Fruit fly (Drosophila melanogaster) whole organism, embryonic: ENCODE data around the gene CG10477.
A peak's percentile ranks its signal among the peaks of the same experiment; 100 is the strongest.

Experiments
- Antp ChIP-seq: fragments of 200-800 bp; sonication (Bioruptor generic); optimal IDR thresholded peaks from 3 replicates; lab custom pipeline; 2016; ENCODE audit warnings: missing biosample characterization, missing genetic modification characterization
- Asciz ChIP-seq: fragments of 200-800 bp; sonication (Bioruptor generic); optimal IDR thresholded peaks from 2 replicates; lab custom pipeline; 2017; ENCODE audit warnings: missing biosample characterization, mild to moderate bottlenecking, missing genetic modification characterization, missing genetic modification reagents
- C15 ChIP-seq: fragments of 200-800 bp; sonication (Bioruptor generic); IDR thresholded peaks from 3 replicates; pipeline ENCODE4 v1.3.6; 2022; ENCODE audit warnings: missing biosample characterization, missing genetic modification characterization
- CG10654 ChIP-seq: fragments of 200-800 bp; sonication (Bioruptor generic); optimal IDR thresholded peaks from 2 replicates; lab custom pipeline; 2016; ENCODE audit warnings: missing biosample characterization, missing genetic modification characterization
- CG10979 ChIP-seq: fragments of 200-800 bp; sonication (Bioruptor generic); optimal IDR thresholded peaks from 2 replicates; lab custom pipeline; 2018; ENCODE audit warnings: missing biosample characterization, mild to moderate bottlenecking, missing genetic modification characterization, moderate library complexity
- CG11456 ChIP-seq: fragments of 200-800 bp; sonication (Bioruptor generic); IDR thresholded peaks from 3 replicates; pipeline ENCODE4 v1.3.6; 2022; ENCODE audit warnings: missing biosample characterization, missing genetic modification characterization
- CG11504 ChIP-seq: fragments of 200-800 bp; sonication (Bioruptor generic); optimal IDR thresholded peaks from 3 replicates; lab custom pipeline; 2019; ENCODE audit warnings: missing biosample characterization, mild to moderate bottlenecking, missing genetic modification characterization, moderate library complexity
- CG12104 ChIP-seq: fragments of 200-800 bp; sonication (Bioruptor generic); optimal IDR thresholded peaks from 3 replicates; lab custom pipeline; 2016; ENCODE audit warnings: missing biosample characterization, missing genetic modification characterization
- CG12155 ChIP-seq: fragments of 200-800 bp; sonication (Bioruptor generic); optimal IDR thresholded peaks from 3 replicates; lab custom pipeline; 2016; ENCODE audit warnings: missing biosample characterization, missing genetic modification characterization
- CG12236 ChIP-seq: fragments of 200-800 bp; sonication (Bioruptor generic); optimal IDR thresholded peaks from 2 replicates; lab custom pipeline; 2016; ENCODE audit warnings: missing biosample characterization, missing genetic modification characterization
- CG12299 ChIP-seq: fragments of 200-800 bp; sonication (Bioruptor generic); optimal IDR thresholded peaks from 2 replicates; lab custom pipeline; 2018; ENCODE audit warnings: missing biosample characterization, mild to moderate bottlenecking, missing genetic modification characterization
- CG14014 ChIP-seq: fragments of 200-800 bp; sonication (Bioruptor generic); IDR thresholded peaks from 2 replicates; pipeline ENCODE4 v1.3.6; 2022; ENCODE audit warnings: missing biosample characterization, missing genetic modification characterization
- CG15696 ChIP-seq: fragments of 200-800 bp; sonication (Bioruptor generic); optimal IDR thresholded peaks from 2 replicates; lab custom pipeline; 2019; ENCODE audit warnings: missing biosample characterization, mild to moderate bottlenecking, missing genetic modification characterization, moderate library complexity
- CG16813 ChIP-seq: fragments of 200-800 bp; sonication (Bioruptor generic); IDR thresholded peaks from 3 replicates; pipeline ENCODE4 v1.3.6; 2022; ENCODE audit warnings: missing biosample characterization, missing genetic modification characterization; ENCODE audit not compliant: partially characterized antibody
- CG16863 ChIP-seq: fragments of 200-800 bp; sonication (Bioruptor generic); optimal IDR thresholded peaks from 3 replicates; lab custom pipeline; 2016; ENCODE audit warnings: missing biosample characterization, missing genetic modification characterization
- CG17568 ChIP-seq: fragments of 200-800 bp; sonication (Bioruptor generic); optimal IDR thresholded peaks from 2 replicates; lab custom pipeline; 2018; ENCODE audit warnings: missing biosample characterization, mild to moderate bottlenecking, missing genetic modification characterization, moderate library complexity
- CG17912 ChIP-seq: fragments of 200-800 bp; sonication (Bioruptor generic); optimal IDR thresholded peaks from 2 replicates; lab custom pipeline; 2018; ENCODE audit warnings: missing biosample characterization, mild to moderate bottlenecking, missing genetic modification characterization
- CG2678 ChIP-seq: fragments of 200-800 bp; sonication (Bioruptor generic); optimal IDR thresholded peaks from 3 replicates; lab custom pipeline; 2019; ENCODE audit warnings: missing biosample characterization, mild to moderate bottlenecking, missing genetic modification characterization, moderate library complexity
- CG2712 ChIP-seq: fragments of 200-800 bp; optimal IDR thresholded peaks from 3 replicates; lab custom pipeline; 2019; ENCODE audit warnings: missing biosample characterization, mild to moderate bottlenecking, missing genetic modification characterization, moderate library complexity
- CG32532 ChIP-seq: fragments of 200-800 bp; sonication (Bioruptor generic); IDR thresholded peaks from 2 replicates; pipeline ENCODE4 v1.3.6; 2022; ENCODE audit warnings: missing biosample characterization, missing genetic modification characterization
- CG3995 ChIP-seq: fragments of 200-800 bp; sonication (Bioruptor generic); optimal IDR thresholded peaks from 3 replicates; lab custom pipeline; 2016; ENCODE audit warnings: missing biosample characterization, missing genetic modification characterization
- CG6813 ChIP-seq: fragments of 200-800 bp; sonication (Bioruptor generic); optimal IDR thresholded peaks from 2 replicates; lab custom pipeline; 2017; ENCODE audit warnings: missing biosample characterization, missing genetic modification characterization, mild to moderate bottlenecking, moderate library complexity, missing genetic modification reagents
- CG9797 ChIP-seq: fragments of 200-800 bp; sonication (Bioruptor generic); optimal IDR thresholded peaks from 3 replicates; lab custom pipeline; 2018; ENCODE audit warnings: missing biosample characterization, mild to moderate bottlenecking, missing genetic modification characterization
- Chrac-16 ChIP-seq: fragments of 200-800 bp; sonication (Bioruptor generic); optimal IDR thresholded peaks from 3 replicates; lab custom pipeline; 2016; ENCODE audit warnings: missing biosample characterization, missing genetic modification characterization
- D ChIP-seq, 2 experiments: fragments of 200-800 bp in 1 of 2; fragments of >200 bp in 1 of 2; sonication (Bioruptor generic) in 1 of 2; optimal IDR thresholded peaks; 2 replicates in 1 of 2; 3 replicates in 1 of 2; lab custom pipeline; 2017; ENCODE audit warnings: mild to moderate bottlenecking in 1 of 2, missing biosample characterization in 1 of 2, missing genetic modification characterization in 1 of 2, missing genetic modification reagents in 1 of 2
- Dip3 ChIP-seq: fragments of 200-800 bp; sonication (Bioruptor generic); optimal IDR thresholded peaks from 3 replicates; lab custom pipeline; 2016; ENCODE audit warnings: missing biosample characterization, missing genetic modification characterization
- Fer2 ChIP-seq: fragments of 200-800 bp; sonication (Bioruptor generic); optimal IDR thresholded peaks from 2 replicates; lab custom pipeline; 2018; ENCODE audit warnings: missing biosample characterization, mild to moderate bottlenecking, missing genetic modification characterization, moderate library complexity
- HmgD ChIP-seq: fragments of 200-800 bp; sonication (Bioruptor generic); optimal IDR thresholded peaks from 3 replicates; lab custom pipeline; 2016; ENCODE audit warnings: missing biosample characterization, missing genetic modification characterization
- Lhr ChIP-seq: fragments of 200-800 bp; sonication (Bioruptor generic); optimal IDR thresholded peaks from 3 replicates; lab custom pipeline; 2017; ENCODE audit warnings: mild to moderate bottlenecking, missing biosample characterization, missing genetic modification reagents, missing genetic modification characterization
- Lim3 ChIP-seq: fragments of 200-800 bp; sonication (Bioruptor generic); IDR thresholded peaks from 2 replicates; pipeline ENCODE4 v1.3.6; 2022; ENCODE audit warnings: missing biosample characterization, missing genetic modification characterization
- MTF-1 ChIP-seq: fragments of 200-800 bp; sonication (Bioruptor generic); optimal IDR thresholded peaks from 2 replicates; lab custom pipeline; 2018; ENCODE audit warnings: missing biosample characterization, mild to moderate bottlenecking, missing genetic modification characterization, borderline replicate concordance
- Med ChIP-seq: fragments of 200-800 bp; sonication (Bioruptor generic); peaks from one replicate; lab custom pipeline; 2016; ENCODE audit warnings: missing biosample characterization, missing genetic modification characterization, mild to moderate bottlenecking, inconsistent platforms, moderate library complexity
- Oaz ChIP-seq: fragments of 200-800 bp; sonication (Bioruptor generic); IDR thresholded peaks from 2 replicates; pipeline ENCODE4 v1.3.6; 2022; ENCODE audit warnings: missing biosample characterization, missing genetic modification characterization
- Oli ChIP-seq: fragments of 200-800 bp; sonication (Bioruptor generic); optimal IDR thresholded peaks from 2 replicates; lab custom pipeline; 2018; ENCODE audit warnings: missing biosample characterization, mild to moderate bottlenecking, missing genetic modification characterization, moderate library complexity
- Sry-β ChIP-seq: fragments of 200-800 bp; sonication (Bioruptor generic); optimal IDR thresholded peaks from 2 replicates; lab custom pipeline; 2018; ENCODE audit warnings: missing biosample characterization, mild to moderate bottlenecking, missing genetic modification characterization, moderate library complexity
- ab ChIP-seq: fragments of 200-800 bp; sonication (Bioruptor generic); optimal IDR thresholded peaks from 2 replicates; lab custom pipeline; 2016; ENCODE audit warnings: missing biosample characterization, missing genetic modification characterization
- al ChIP-seq: fragments of 200-800 bp; sonication (Bioruptor generic); IDR thresholded peaks from 2 replicates; pipeline ENCODE4 v1.3.6; 2022; ENCODE audit warnings: missing biosample characterization, missing genetic modification characterization
- chn ChIP-seq: fragments of 200-800 bp; sonication (Bioruptor generic); optimal IDR thresholded peaks from 2 replicates; lab custom pipeline; 2016; ENCODE audit warnings: missing biosample characterization, missing genetic modification characterization
- ci ChIP-seq: fragments of 200-800 bp; sonication (Bioruptor generic); IDR thresholded peaks from 3 replicates; pipeline ENCODE4 v1.3.6; 2022; ENCODE audit warnings: missing biosample characterization, missing genetic modification characterization
- dysf ChIP-seq: fragments of 200-800 bp; sonication (Bioruptor generic); IDR thresholded peaks from 3 replicates; pipeline ENCODE4 v1.3.6; 2022; ENCODE audit warnings: missing biosample characterization, missing genetic modification characterization
- gro ChIP-seq: fragments of 200-800 bp; sonication (Bioruptor generic); optimal IDR thresholded peaks from 2 replicates; lab custom pipeline; 2016; ENCODE audit warnings: missing biosample characterization, missing genetic modification characterization
- kay ChIP-seq: fragments of 200-800 bp; sonication (Bioruptor generic); optimal IDR thresholded peaks from 2 replicates; lab custom pipeline; 2016; ENCODE audit warnings: missing biosample characterization, missing genetic modification characterization
- knrl ChIP-seq: fragments of 200-800 bp; sonication (Bioruptor generic); IDR thresholded peaks from 3 replicates; pipeline ENCODE4 v1.3.6; 2022; ENCODE audit warnings: missing biosample characterization, missing genetic modification characterization; ENCODE audit not compliant: partially characterized antibody
- nerfin-1 ChIP-seq: fragments of 200-800 bp; sonication (Bioruptor generic); optimal IDR thresholded peaks from 3 replicates; lab custom pipeline; 2019; ENCODE audit warnings: missing biosample characterization, mild to moderate bottlenecking, missing genetic modification characterization, moderate library complexity
- nerfin-2 ChIP-seq: fragments of 200-800 bp; sonication (Bioruptor generic); IDR thresholded peaks from 2 replicates; pipeline ENCODE4 v1.3.6; 2022; ENCODE audit warnings: missing biosample characterization, missing genetic modification characterization; ENCODE audit not compliant: partially characterized antibody
- pnt ChIP-seq: fragments of 200-800 bp; sonication (Bioruptor generic); optimal IDR thresholded peaks from 3 replicates; lab custom pipeline; 2016; ENCODE audit warnings: missing biosample characterization, missing genetic modification characterization
- schlank ChIP-seq: fragments of 200-800 bp; sonication (Bioruptor generic); optimal IDR thresholded peaks from 2 replicates; lab custom pipeline; 2018; ENCODE audit warnings: missing biosample characterization, mild to moderate bottlenecking, missing genetic modification characterization
- tup ChIP-seq: fragments of 200-800 bp; sonication (Bioruptor generic); optimal IDR thresholded peaks from 2 replicates; lab custom pipeline; 2016; ENCODE audit warnings: missing biosample characterization, mild to moderate bottlenecking, missing genetic modification characterization, moderate library complexity
- twi ChIP-seq: fragments of 200-800 bp; optimal IDR thresholded peaks from 2 replicates; lab custom pipeline; 2019; ENCODE audit warnings: missing biosample characterization, mild to moderate bottlenecking, missing genetic modification characterization, moderate library complexity
- unc-4 ChIP-seq: fragments of 200-800 bp; sonication (Bioruptor generic); IDR thresholded peaks from 2 replicates; pipeline ENCODE4 v1.3.6; 2022; ENCODE audit warnings: missing biosample characterization, missing genetic modification characterization; ENCODE audit not compliant: partially characterized antibody
- yki ChIP-seq: fragments of >200 bp; optimal IDR thresholded peaks from 3 replicates; lab custom pipeline; 2018

The CG10477 gene

DNA sequence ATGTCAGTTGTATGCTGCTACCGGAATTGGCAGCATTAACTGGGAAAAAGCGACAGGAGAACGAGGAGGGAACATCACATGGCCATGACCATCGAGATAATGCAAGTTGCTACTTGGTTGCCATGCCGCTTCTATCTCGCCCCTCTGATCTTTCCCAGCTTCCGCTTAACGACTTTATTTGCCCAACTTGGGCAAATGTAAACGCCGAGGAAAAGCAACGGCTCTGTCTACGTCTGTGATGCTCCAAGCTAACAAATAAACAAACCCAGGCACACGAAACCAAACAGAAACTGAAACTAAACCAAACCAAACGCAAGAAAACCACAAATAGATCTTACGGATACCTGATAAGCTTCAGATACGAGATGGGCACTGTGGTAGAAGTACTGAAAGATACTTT is 42.2 kb downstream of the CG10477 start (continued):
- TF ChIP-seq nerfin-1 (tag; lab: Kevin White, UChicago) (peak; percentile 14), CG14014 (GFP tag; lab: Robert Waterston, UW) (no peak), yki (no peak), gro (GFP tag; lab: Kevin White, UChicago) (no peak), CG11456 (GFP tag; lab: Robert Waterston, UW) (0 out of 3 replicates have a peak, but pooled peaks have one; percentile 32), Lim3 (GFP tag; lab: Robert Waterston, UW) (no peak), ab (GFP tag; lab: Kevin White, UChicago) (no peak), kay (GFP tag; lab: Kevin White, UChicago) (no peak), CG2712 (tag; lab: Kevin White, UChicago) (peak; percentile 11), knrl (GFP tag; lab: Robert Waterston, UW) (no peak), CG9797 (GFP tag; lab: Kevin White, UChicago) (no peak), CG6813 (GFP tag; lab: Kevin White, UChicago) (no peak), Fer2 (tag; lab: Kevin White, UChicago) (no peak), CG16863 (GFP tag; lab: Kevin White, UChicago) (no peak), D (optimal IDR thresholded peaks at IDR 0.05; lab: Kevin White, UChicago) (no peak), D (GFP tag; optimal IDR thresholded peaks at IDR 0.05; lab: Kevin White, UChicago) (no peak), CG12299 (tag; lab: Kevin White, UChicago) (no peak), Oli (peak; percentile 30), CG16813 (no peak), CG12236 (GFP tag; lab: Kevin White, UChicago) (no peak), C15 (GFP tag; lab: Robert Waterston, UW) (no peak), HmgD (GFP tag; lab: Kevin White, UChicago) (no peak), Dip3 (no peak), Antp (GFP tag; lab: Kevin White, UChicago) (no peak), CG17912 (GFP tag; lab: Kevin White, UChicago) (no peak), CG10979 (tag; lab: Kevin White, UChicago) (no peak), nerfin-2 (no peak), Med (GFP tag; lab: Kevin White, UChicago) (peak; percentile 4), CG3995 (no peak), CG12155 (GFP tag; lab: Kevin White, UChicago) (no peak), al (GFP tag; lab: Robert Waterston, UW) (no peak), Chrac-16 (no peak), CG17568 (GFP tag; lab: Kevin White, UChicago) (peak; percentile 29), unc-4 (no peak), MTF-1 (peak; percentile 1), twi (tag; lab: Kevin White, UChicago) (no peak), CG32532 (GFP tag; lab: Robert Waterston, UW) (no peak), CG12104 (no peak), CG15696 (tag; lab: Kevin White, UChicago) (peak; percentile 3), Lhr (no peak), Sry-β (no peak), pnt (no peak), Asciz (GFP tag; lab: Kevin White, UChicago) (peak; percentile 4), CG2678 (tag; lab: Kevin White, UChicago) (peak; percentile 15), dysf (no peak), CG10654 (GFP tag; lab: Kevin White, UChicago) (no peak), tup (no peak), ci (GFP tag; lab: Robert Waterston, UW) (peak; percentile 55; the same call in 2 of the 3 replicates), chn (GFP tag; lab: Kevin White, UChicago) (no peak), CG11504 (tag; lab: Kevin White, UChicago) (no peak), schlank (tag; lab: Kevin White, UChicago) (no peak), Oaz (GFP tag; lab: Robert Waterston, UW) (no peak)
